Worm (Caenorhabditis elegans) whole organism, midembryonic: ENCODE data around the gene noca-2.

ENCODE experiments used
- T22C8.4 ChIP-seq: fragments of 200-800 bp; sonication (Bioruptor generic); IDR thresholded peaks from 2 replicates; pipeline ENCODE4 v1.3.6; 2022; ENCODE audit warnings: missing genetic modification characterization, missing compliant biosample characterization
- cog-1 ChIP-seq: sonication (generic microtip); optimal IDR thresholded peaks from 2 replicates; lab custom pipeline; 2016; ENCODE audit warnings: missing genetic modification characterization, missing compliant biosample characterization
- flt-1 ChIP-seq: fragments of 200-800 bp; sonication (Bioruptor generic); IDR thresholded peaks from 2 replicates; pipeline ENCODE4 v1.3.6; 2022; ENCODE audit warnings: missing genetic modification characterization, missing compliant biosample characterization
- klf-2 ChIP-seq: fragments of 200-800 bp; sonication (Bioruptor generic); conservative IDR thresholded peaks from 2 replicates; pipeline ENCODE4 v1.3.6; 2022; ENCODE audit warnings: missing genetic modification reagents, missing genetic modification characterization, missing compliant biosample characterization
- tab-1 ChIP-seq: fragments of 200-800 bp; sonication (Bioruptor generic); IDR thresholded peaks from 2 replicates; pipeline ENCODE4 v1.3.6; 2022; ENCODE audit warnings: missing genetic modification characterization, missing compliant biosample characterization
- ztf-29 ChIP-seq: fragments of 200-800 bp; sonication (Bioruptor generic); IDR thresholded peaks from 2 replicates; pipeline ENCODE4 v1.3.6; 2022; ENCODE audit warnings: missing genetic modification reagents, missing genetic modification characterization, missing compliant biosample characterization

ce11 chrX:11673063-11673759 lies 6.3 kb downstream of the noca-2 start:
- no peak for TF ChIP-seq ztf-29 (GFP tag; lab: Robert Waterston, UW)
- TF ChIP-seq flt-1 (GFP tag; lab: Robert Waterston, UW): no peak
- TF ChIP-seq klf-2 (GFP tag; lab: Robert Waterston, UW): no peak
- TF ChIP-seq T22C8.4 (GFP tag; lab: Robert Waterston, UW): no peak
- TF ChIP-seq cog-1 (tag; lab: Kevin White, UChicago): no peak
- TF ChIP-seq tab-1 (GFP tag; lab: Robert Waterston, UW): no peak
